Worm (Caenorhabditis elegans) whole organism, mixed stage, embryonic: Measurements from ENCODE around the gene E02H1.5.

ENCODE experiments used
- bed-3 ChIP-seq: fragments of 200-800 bp; sonication (Bioruptor generic); optimal IDR thresholded peaks from 3 replicates; lab custom pipeline; 2018; ENCODE audit warnings: mild to moderate bottlenecking, missing genetic modification characterization, moderate library complexity, missing compliant biosample characterization
- elt-3 ChIP-seq: fragments of 150-350 bp; optimal IDR thresholded peaks from 2 replicates; lab custom pipeline; 2014; ENCODE audit warnings: missing biosample characterization, missing genetic modification characterization
- lin-13 ChIP-seq: fragments of 150-350 bp; optimal IDR thresholded peaks from 2 replicates; lab custom pipeline; 2014; ENCODE audit warnings: missing biosample characterization, missing genetic modification characterization
- lsy-2 ChIP-seq: fragments of 150-350 bp; optimal IDR thresholded peaks from 2 replicates; lab custom pipeline; 2014; ENCODE audit warnings: missing biosample characterization, missing genetic modification characterization
- mab-5 ChIP-seq: fragments of 150-350 bp; optimal IDR thresholded peaks from 2 replicates; lab custom pipeline; 2014; ENCODE audit warnings: missing biosample characterization, missing genetic modification characterization
- mls-2 ChIP-seq: sonication (generic microtip); optimal IDR thresholded peaks from 2 replicates; lab custom pipeline; 2016; ENCODE audit warnings: mild to moderate bottlenecking, missing genetic modification characterization, moderate library complexity, missing compliant biosample characterization
- nhr-237 ChIP-seq: fragments of 150-350 bp; optimal IDR thresholded peaks from 2 replicates; lab custom pipeline; 2014; ENCODE audit warnings: missing biosample characterization, missing genetic modification characterization
- nhr-28 ChIP-seq: fragments of 150-350 bp; optimal IDR thresholded peaks from 2 replicates; lab custom pipeline; 2014; ENCODE audit warnings: missing biosample characterization, missing genetic modification characterization
- unc-39 ChIP-seq: fragments of 150-350 bp; optimal IDR thresholded peaks from 2 replicates; lab custom pipeline; 2014; ENCODE audit warnings: missing biosample characterization, missing genetic modification characterization
- unc-62 ChIP-seq: fragments of 150-350 bp; optimal IDR thresholded peaks from 2 replicates; lab custom pipeline; 2014; ENCODE audit warnings: missing biosample characterization, missing genetic modification reagents, missing genetic modification characterization

DNA sequence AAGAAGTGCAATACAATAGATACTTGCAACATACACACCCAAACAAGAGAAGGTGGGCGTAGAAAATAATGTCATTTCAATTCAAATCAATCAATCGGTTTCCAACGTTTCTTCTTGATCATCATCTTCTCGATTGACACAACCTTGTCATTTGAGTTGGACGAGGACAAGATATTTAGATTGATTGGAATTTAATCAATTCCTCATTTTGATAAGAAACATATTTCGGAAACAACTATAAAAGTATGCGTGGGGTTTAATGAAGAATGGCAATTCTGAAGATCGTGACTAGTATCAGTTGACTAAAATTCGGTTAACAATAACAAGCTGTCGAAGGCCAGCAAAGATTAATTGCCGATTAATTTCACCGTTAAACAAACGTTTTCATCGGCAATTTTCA lies 25.6 kb downstream of the E02H1.5 start:
- TF ChIP-seq bed-3 (GFP tag; lab: Kevin White, UChicago) (no peak), elt-3 (tag; lab: Kevin White, UChicago) (no peak), lin-13 (no peak), lsy-2 (tag; lab: Kevin White, UChicago) (no peak), mab-5 (tag; lab: Kevin White, UChicago) (no peak), nhr-237 (tag; lab: Kevin White, UChicago) (no peak), mls-2 (tag; lab: Kevin White, UChicago) (no peak), unc-62 (peak; percentile 60), unc-39 (no peak), nhr-28 (tag; lab: Kevin White, UChicago) (no peak)
